Worm (Caenorhabditis elegans) whole organism, L1 larva: ENCODE measurements around the gene oac-12.

ENCODE experiments used
- C34B4.2 ChIP-seq: sonication (generic microtip); optimal IDR thresholded peaks from 2 replicates; lab custom pipeline; 2017; ENCODE audit warnings: mild to moderate bottlenecking, missing genetic modification characterization, missing compliant biosample characterization
- aha-1 ChIP-seq: fragments of 150-350 bp; optimal IDR thresholded peaks from 2 replicates; lab custom pipeline; 2014; ENCODE audit warnings: missing biosample characterization, missing genetic modification characterization
- aly-2 ChIP-seq: fragments of 150-350 bp; optimal IDR thresholded peaks from 2 replicates; lab custom pipeline; 2014; ENCODE audit warnings: missing biosample characterization, missing genetic modification characterization
- ama-1 ChIP-seq: fragments of 150-350 bp; optimal IDR thresholded peaks from 2 replicates; lab custom pipeline; 2014
- ceh-63 ChIP-seq: fragments of 200-800 bp; sonication (Bioruptor generic); optimal IDR thresholded peaks from 2 replicates; lab custom pipeline; 2018; ENCODE audit warnings: mild to moderate bottlenecking, missing genetic modification characterization, missing compliant biosample characterization
- ceh-82 ChIP-seq, 3 experiments: fragments of 150-350 bp in 1 of 3; sonication (generic microtip) in 2 of 3; optimal IDR thresholded peaks; 2 replicates each; lab custom pipeline; 2014 to 2017; ENCODE audit warnings: missing biosample characterization in 3 of 3, missing genetic modification characterization in 3 of 3
- ces-1 ChIP-seq: fragments of 150-350 bp; optimal IDR thresholded peaks from 2 replicates; lab custom pipeline; 2014; ENCODE audit warnings: missing biosample characterization, missing genetic modification reagents, missing genetic modification characterization
- efl-1 ChIP-seq, 4 experiments: fragments of 150-350 bp; optimal IDR thresholded peaks in 3 of 4; peaks in 1 of 4; 1 replicate in 1 of 4; 2 replicates in 3 of 4; lab custom pipeline; 2014; ENCODE audit warnings: missing biosample characterization in 2 of 4, missing genetic modification characterization in 2 of 4, missing genetic modification reagents in 2 of 4
- efl-3 ChIP-seq: fragments of 200-800 bp; sonication (Bioruptor generic); optimal IDR thresholded peaks from 2 replicates; lab custom pipeline; 2018; ENCODE audit warnings: mild to moderate bottlenecking, missing genetic modification characterization, missing compliant biosample characterization
- egl-13 ChIP-seq: sonication (generic microtip); optimal IDR thresholded peaks from 2 replicates; lab custom pipeline; 2016; ENCODE audit warnings: missing genotype, missing genetic modification reagents, missing genetic modification characterization, missing compliant biosample characterization
- egl-27 ChIP-seq, 2 experiments: fragments of 150-350 bp in 1 of 2; sonication (generic microtip); optimal IDR thresholded peaks; 3 replicates each; lab custom pipeline; 2017 to 2018; ENCODE audit warnings: missing biosample characterization in 2 of 2, missing genetic modification characterization in 2 of 2, missing genetic modification reagents in 2 of 2
- elt-2 ChIP-seq: sonication (generic microtip); optimal IDR thresholded peaks from 2 replicates; lab custom pipeline; 2016; ENCODE audit warnings: missing genetic modification characterization, mild to moderate bottlenecking, inconsistent platforms, missing compliant biosample characterization, missing genetic modification reagents
- ets-5 ChIP-seq: fragments of 200-800 bp; sonication (Bioruptor generic); IDR thresholded peaks from 2 replicates; pipeline ENCODE4 v1.3.6; 2022; ENCODE audit warnings: missing genetic modification characterization, missing compliant biosample characterization
- fkh-8 ChIP-seq: sonication (generic microtip); optimal IDR thresholded peaks from 2 replicates; lab custom pipeline; 2016; ENCODE audit warnings: mild to moderate bottlenecking, missing genetic modification characterization, missing compliant biosample characterization
- fos-1 ChIP-seq: fragments of 150-350 bp; optimal IDR thresholded peaks from 2 replicates; lab custom pipeline; 2014; ENCODE audit warnings: missing biosample characterization, missing genetic modification characterization
- hlh-17 ChIP-seq: fragments of 200-800 bp; sonication (Bioruptor generic); optimal IDR thresholded peaks from 2 replicates; lab custom pipeline; 2018; ENCODE audit warnings: missing genetic modification characterization, mild to moderate bottlenecking, missing compliant biosample characterization, moderate library complexity, borderline replicate concordance
- hlh-4 ChIP-seq: sonication (generic microtip); optimal IDR thresholded peaks from 2 replicates; lab custom pipeline; 2016; ENCODE audit warnings: mild to moderate bottlenecking, missing genetic modification characterization, missing compliant biosample characterization
- hpl-2 ChIP-seq: fragments of 150-350 bp; optimal IDR thresholded peaks from 2 replicates; lab custom pipeline; 2014; ENCODE audit warnings: missing biosample characterization, missing genetic modification reagents, missing genetic modification characterization
- irx-1 ChIP-seq: sonication (generic microtip); optimal IDR thresholded peaks from 2 replicates; lab custom pipeline; 2016; ENCODE audit warnings: missing genetic modification characterization, missing compliant biosample characterization
- lin-13 ChIP-seq: fragments of 150-350 bp; optimal IDR thresholded peaks from 2 replicates; lab custom pipeline; 2014; ENCODE audit warnings: missing biosample characterization, missing genetic modification reagents, missing genetic modification characterization
- lin-14 ChIP-seq: fragments of 200-800 bp; sonication (Bioruptor generic); optimal IDR thresholded peaks from 2 replicates; lab custom pipeline; 2018; ENCODE audit warnings: mild to moderate bottlenecking, missing genetic modification characterization, moderate library complexity, missing compliant biosample characterization
- lin-39 ChIP-seq: fragments of 150-350 bp; optimal IDR thresholded peaks from 2 replicates; lab custom pipeline; 2014; ENCODE audit warnings: missing biosample characterization, missing genetic modification reagents, missing genetic modification characterization
- lsy-2 ChIP-seq, 2 experiments: fragments of 150-350 bp; optimal IDR thresholded peaks; 2 replicates each; lab custom pipeline; 2014; ENCODE audit warnings: missing biosample characterization in 2 of 2, missing genetic modification characterization in 2 of 2
- mab-9 ChIP-seq: fragments of 200-800 bp; sonication (Bioruptor generic); IDR thresholded peaks from 2 replicates; pipeline ENCODE4 v1.3.6; 2022; ENCODE audit warnings: missing genetic modification reagents, missing genetic modification characterization, missing compliant biosample characterization
- mef-2 ChIP-seq: fragments of 150-350 bp; optimal IDR thresholded peaks from 2 replicates; lab custom pipeline; 2014; ENCODE audit warnings: missing biosample characterization, missing genetic modification characterization
- mep-1 ChIP-seq: fragments of 150-350 bp; optimal IDR thresholded peaks from 2 replicates; lab custom pipeline; 2014; ENCODE audit warnings: missing biosample characterization, missing genetic modification characterization
- nhr-12 ChIP-seq: sonication (generic microtip); optimal IDR thresholded peaks from 2 replicates; lab custom pipeline; 2017; ENCODE audit warnings: missing biosample characterization, missing genetic modification characterization
- nhr-19 ChIP-seq: fragments of 200-800 bp; sonication (Bioruptor generic); conservative IDR thresholded peaks from 2 replicates; pipeline ENCODE4 v1.3.6; 2022; ENCODE audit warnings: missing genetic modification characterization, missing compliant biosample characterization
- nhr-20 ChIP-seq: sonication (generic microtip); optimal IDR thresholded peaks from 2 replicates; lab custom pipeline; 2016; ENCODE audit warnings: mild to moderate bottlenecking, missing genetic modification characterization, missing compliant biosample characterization
- nhr-28 ChIP-seq: fragments of 150-350 bp; optimal IDR thresholded peaks from 2 replicates; lab custom pipeline; 2014; ENCODE audit warnings: missing biosample characterization, missing genetic modification characterization
- nhr-71 ChIP-seq: sonication (generic microtip); optimal IDR thresholded peaks from 2 replicates; lab custom pipeline; 2016; ENCODE audit warnings: mild to moderate bottlenecking, missing genetic modification characterization, moderate library complexity, missing compliant biosample characterization
- nhr-76 ChIP-seq: sonication (generic microtip); optimal IDR thresholded peaks from 2 replicates; lab custom pipeline; 2017; ENCODE audit warnings: missing biosample characterization, missing genetic modification characterization
- nhr-77 ChIP-seq: fragments of 150-350 bp; optimal IDR thresholded peaks from 2 replicates; lab custom pipeline; 2014; ENCODE audit warnings: missing biosample characterization, missing genetic modification characterization
- nhr-84 ChIP-seq: sonication (generic microtip); optimal IDR thresholded peaks from 2 replicates; lab custom pipeline; 2017; ENCODE audit warnings: missing biosample characterization, missing genetic modification characterization
- nhr-85 ChIP-seq: sonication (generic microtip); peaks from one replicate; lab custom pipeline; 2016; ENCODE audit warnings: missing genetic modification characterization, inconsistent platforms, missing compliant biosample characterization
- nhr-90 ChIP-seq: sonication (generic microtip); optimal IDR thresholded peaks from 2 replicates; lab custom pipeline; 2016; ENCODE audit warnings: mild to moderate bottlenecking, missing genetic modification characterization, missing compliant biosample characterization; ENCODE audit not compliant: poor library complexity
- pag-3 ChIP-seq: sonication (generic microtip); optimal IDR thresholded peaks from 2 replicates; lab custom pipeline; 2017; ENCODE audit warnings: missing genetic modification characterization, mild to moderate bottlenecking, missing compliant biosample characterization, antibody characterized with exemption, borderline replicate concordance; ENCODE audit not compliant: insufficient read depth
- rnt-1 ChIP-seq: sonication (generic microtip); optimal IDR thresholded peaks from 2 replicates; lab custom pipeline; 2016; ENCODE audit warnings: mild to moderate bottlenecking, missing genetic modification characterization, moderate library complexity, missing compliant biosample characterization
- skn-1 ChIP-seq: fragments of 150-350 bp; optimal IDR thresholded peaks from 2 replicates; lab custom pipeline; 2014; ENCODE audit warnings: missing biosample characterization, missing genetic modification characterization
- snpc-4 ChIP-seq: fragments of 150-350 bp; optimal IDR thresholded peaks from 2 replicates; lab custom pipeline; 2014; ENCODE audit warnings: missing biosample characterization, missing genetic modification characterization
- snu-23 ChIP-seq: sonication (generic microtip); optimal IDR thresholded peaks from 2 replicates; lab custom pipeline; 2016; ENCODE audit warnings: missing genetic modification characterization, missing compliant biosample characterization
- sox-4 ChIP-seq: sonication (generic microtip); optimal IDR thresholded peaks from 2 replicates; lab custom pipeline; 2016; ENCODE audit warnings: missing genetic modification characterization, missing compliant biosample characterization
- sptf-1 ChIP-seq: fragments of 150-350 bp; optimal IDR thresholded peaks from 2 replicates; lab custom pipeline; 2014; ENCODE audit warnings: missing biosample characterization, missing genetic modification characterization
- tbx-2 ChIP-seq: sonication (generic microtip); optimal IDR thresholded peaks from 2 replicates; lab custom pipeline; 2016; ENCODE audit warnings: missing genetic modification characterization, missing compliant biosample characterization
- tlp-1 ChIP-seq: fragments of 150-350 bp; optimal IDR thresholded peaks from 2 replicates; lab custom pipeline; 2014; ENCODE audit warnings: missing biosample characterization, missing genetic modification characterization
- unc-30 ChIP-seq: sonication (generic microtip); optimal IDR thresholded peaks from 2 replicates; lab custom pipeline; 2017; ENCODE audit warnings: missing biosample characterization, missing genetic modification characterization
- unc-62 ChIP-seq: fragments of 150-350 bp; optimal IDR thresholded peaks from 2 replicates; lab custom pipeline; 2014; ENCODE audit warnings: missing biosample characterization, missing genetic modification reagents, missing genetic modification characterization
- unc-86 ChIP-seq: sonication (generic microtip); optimal IDR thresholded peaks from 2 replicates; lab custom pipeline; 2016; ENCODE audit warnings: missing genetic modification characterization, missing compliant biosample characterization
- unc-98 ChIP-seq: fragments of 200-800 bp; sonication (Bioruptor generic); IDR thresholded peaks from 2 replicates; pipeline ENCODE4 v1.3.6; 2022; ENCODE audit warnings: missing genetic modification characterization, missing compliant biosample characterization
- zip-4 ChIP-seq: fragments of 200-800 bp; sonication (Bioruptor generic); optimal IDR thresholded peaks from 2 replicates; lab custom pipeline; 2018; ENCODE audit warnings: mild to moderate bottlenecking, missing genetic modification characterization, moderate library complexity, missing compliant biosample characterization
- ztf-4 ChIP-seq: fragments of 150-350 bp; optimal IDR thresholded peaks from 2 replicates; lab custom pipeline; 2014; ENCODE audit warnings: missing biosample characterization, missing genetic modification characterization

Gene oac-12

ce11 chrV:4346799-4347198, 14.4 kb upstream of the oac-12 start, which contains the start of gene mcm-7 (continued):
- TF ChIP-seq C34B4.2 (no peak), nhr-77 (peak; percentile 46), lin-13 (GFP tag; lab: Kevin White, UChicago) (peak; percentile 16), lsy-2 (tag; optimal IDR thresholded peaks at IDR 0.05; lab: Kevin White, UChicago) (peak; percentile 64 to 86), unc-30 (tag; lab: Kevin White, UChicago) (no peak), pag-3 (tag; lab: Kevin White, UChicago) (no peak), efl-3 (GFP tag; lab: Kevin White, UChicago) (no peak), nhr-28 (tag; lab: Kevin White, UChicago) (no peak), efl-1 (optimal IDR thresholded peaks at IDR 0.05; lab: Kevin White, UChicago) (peak; percentile 95 to 96), efl-1 (GFP tag; optimal IDR thresholded peaks at IDR 0.05 in 1 of 2; lab: Kevin White, UChicago) (peak; percentile 96 to 100), aly-2 (tag; lab: Kevin White, UChicago) (no peak), hpl-2 (no peak), hlh-17 (GFP tag; lab: Kevin White, UChicago) (no peak), rnt-1 (tag; lab: Kevin White, UChicago) (peak; percentile 60), snu-23 (GFP tag; lab: Kevin White, UChicago) (peak; percentile 64), ceh-63 (GFP tag; lab: Kevin White, UChicago) (no peak), ama-1 (lab: Kevin White, UChicago) (no peak), nhr-85 (peak; percentile 55), nhr-12 (tag; lab: Kevin White, UChicago) (no peak), tbx-2 (tag; lab: Kevin White, UChicago) (peak; percentile 56), lin-14 (GFP tag; lab: Kevin White, UChicago) (peak; percentile 38), nhr-90 (peak; percentile 19), nhr-20 (tag; lab: Kevin White, UChicago) (peak; percentile 52), mep-1 (no peak), unc-62 (GFP tag; lab: Kevin White, UChicago) (no peak), ces-1 (GFP tag; lab: Kevin White, UChicago) (no peak), fos-1 (no peak), unc-98 (GFP tag; lab: Robert Waterston, UW) (no peak), sox-4 (no peak), ztf-4 (no peak), nhr-19 (GFP tag; lab: Robert Waterston, UW) (peak; percentile 39), egl-27 (tag; optimal IDR thresholded peaks at IDR 0.05; lab: Kevin White, UChicago) (no peak), mef-2 (no peak), unc-86 (peak; percentile 37), egl-13 (tag; lab: Kevin White, UChicago) (no peak), mab-9 (GFP tag; lab: Robert Waterston, UW) (no peak), fkh-8 (tag; lab: Kevin White, UChicago) (peak; percentile 30), aha-1 (tag; lab: Kevin White, UChicago) (no peak), irx-1 (tag; lab: Kevin White, UChicago) (peak; percentile 12)

DNA sequence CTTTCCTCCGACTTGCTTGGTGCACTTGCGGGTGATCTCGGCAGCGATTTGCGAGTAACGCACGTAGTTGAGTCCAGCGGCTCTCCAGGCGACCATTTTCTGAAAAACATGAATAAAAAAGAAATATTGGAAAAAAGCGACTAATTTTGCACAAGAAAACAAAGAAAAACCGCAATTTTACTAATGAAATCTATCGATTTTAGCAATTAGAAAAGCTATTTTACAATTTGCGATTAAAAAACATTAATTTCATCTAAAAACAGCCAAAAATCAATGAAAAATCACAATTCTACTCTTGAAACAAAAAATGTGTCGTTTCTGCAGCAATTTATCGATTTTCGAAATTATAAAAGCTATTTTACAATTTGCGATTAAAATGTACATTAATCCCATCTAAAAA, 14.0 kb upstream of the oac-12 start, which contains the start of gene hpo-18:
Gene hpo-18 (minus strand): TSS at position 101 of the 400 bp plus-strand sequence.
- TF ChIP-seq sptf-1 (tag; lab: Kevin White, UChicago) = no peak
- no peak for TF ChIP-seq tbx-2 (tag; lab: Kevin White, UChicago)
- TF ChIP-seq skn-1 (tag; lab: Kevin White, UChicago) = no peak

DNA sequence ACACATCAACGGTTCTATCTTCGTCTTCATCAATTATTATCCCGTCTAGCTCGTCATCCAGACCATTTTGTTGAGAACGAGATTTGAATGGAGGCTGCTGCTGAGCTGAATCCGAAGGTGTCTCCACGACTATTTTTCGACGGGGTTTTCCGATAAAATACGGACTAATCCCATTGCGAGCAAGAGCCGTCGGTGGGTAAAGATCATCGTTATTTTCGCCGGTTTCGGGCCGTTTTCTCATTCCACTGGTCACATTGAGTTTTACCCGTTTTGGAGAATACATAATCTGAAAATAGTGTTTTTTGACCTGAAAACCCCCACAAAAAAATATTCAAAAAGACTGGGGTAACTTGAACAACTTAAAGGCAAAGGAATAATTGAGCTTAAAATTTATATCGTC, 13.4 kb upstream of the oac-12 start, which contains the start of gene figl-1:
Gene figl-1 (minus strand): TSS at position 286 of the 400 bp plus-strand sequence.
- TF ChIP-seq nhr-85 = no peak
- TF ChIP-seq mab-9 (GFP tag; lab: Robert Waterston, UW) = no peak
- no peak for TF ChIP-seq nhr-76 (tag; lab: Kevin White, UChicago)
- TF ChIP-seq nhr-20 (tag; lab: Kevin White, UChicago) = no peak
- peak in 1 of 2 experiments; percentile 9 for TF ChIP-seq efl-1 (optimal IDR thresholded peaks at IDR 0.05; lab: Kevin White, UChicago)
- peak in 1 of 2 experiments; percentile 86 for TF ChIP-seq efl-1 (GFP tag; optimal IDR thresholded peaks at IDR 0.05 in 1 of 2; lab: Kevin White, UChicago)
- no peak for TF ChIP-seq nhr-90
- TF ChIP-seq nhr-84 (tag; lab: Kevin White, UChicago) = no peak
- peak; percentile 6 for TF ChIP-seq elt-2
- TF ChIP-seq hlh-4 (tag; lab: Kevin White, UChicago) = no peak
- no peak for TF ChIP-seq hpl-2
- TF ChIP-seq nhr-12 (tag; lab: Kevin White, UChicago) = no peak
- TF ChIP-seq egl-13 (tag; lab: Kevin White, UChicago) = no peak
- TF ChIP-seq zip-4 (GFP tag; lab: Kevin White, UChicago) = peak; percentile 0
- TF ChIP-seq snpc-4 (tag; lab: Kevin White, UChicago) = no peak
- no peak for TF ChIP-seq tlp-1 (tag; lab: Kevin White, UChicago)
- no peak for TF ChIP-seq ceh-82 (tag; optimal IDR thresholded peaks at IDR 0.05; lab: Kevin White, UChicago)
- no peak for TF ChIP-seq ets-5 (GFP tag; lab: Robert Waterston, UW)
- no peak for TF ChIP-seq lin-39
- TF ChIP-seq nhr-71 (tag; lab: Kevin White, UChicago) = peak; percentile 7
